Fruit fly (Drosophila melanogaster) whole organism, embryonic: ENCODE data around the gene Pex2.

Experiments used
- Bdp1 ChIP-seq: fragments of 200-800 bp; sonication (Bioruptor generic); optimal IDR thresholded peaks from 3 replicates; lab custom pipeline; 2016; ENCODE audit warnings: missing biosample characterization, missing genetic modification characterization
- CG10654 ChIP-seq: fragments of 200-800 bp; sonication (Bioruptor generic); optimal IDR thresholded peaks from 2 replicates; lab custom pipeline; 2016; ENCODE audit warnings: missing biosample characterization, missing genetic modification characterization
- CG1233 ChIP-seq: fragments of 200-800 bp; sonication (Bioruptor generic); optimal IDR thresholded peaks from 4 replicates; lab custom pipeline; 2018; ENCODE audit warnings: missing biosample characterization, mild to moderate bottlenecking, missing genetic modification characterization
- CG13123 ChIP-seq: fragments of 200-800 bp; sonication (Bioruptor generic); optimal IDR thresholded peaks from 2 replicates; lab custom pipeline; 2016; ENCODE audit warnings: missing biosample characterization, missing genetic modification characterization
- CG14965 ChIP-seq: fragments of 200-800 bp; sonication (Bioruptor generic); optimal IDR thresholded peaks from 2 replicates; lab custom pipeline; 2016; ENCODE audit warnings: missing biosample characterization, missing genetic modification characterization, borderline replicate concordance
- CG15514 ChIP-seq: fragments of 200-800 bp; sonication (Bioruptor generic); optimal IDR thresholded peaks from 3 replicates; lab custom pipeline; 2017; ENCODE audit warnings: missing biosample characterization, missing genetic modification characterization, mild to moderate bottlenecking, moderate library complexity, missing genetic modification reagents
- CG15696 ChIP-seq: fragments of 200-800 bp; sonication (Bioruptor generic); optimal IDR thresholded peaks from 2 replicates; lab custom pipeline; 2019; ENCODE audit warnings: missing biosample characterization, mild to moderate bottlenecking, missing genetic modification characterization, moderate library complexity
- CG17385 ChIP-seq: fragments of 200-800 bp; sonication (Bioruptor generic); optimal IDR thresholded peaks from 3 replicates; lab custom pipeline; 2018; ENCODE audit warnings: missing biosample characterization, mild to moderate bottlenecking, missing genetic modification characterization
- CG17802 ChIP-seq: fragments of 200-800 bp; sonication (Bioruptor generic); optimal IDR thresholded peaks from 2 replicates; lab custom pipeline; 2018; ENCODE audit warnings: missing biosample characterization, mild to moderate bottlenecking, missing genetic modification characterization, moderate library complexity
- CG1792 ChIP-seq: fragments of 200-800 bp; sonication (Bioruptor generic); optimal IDR thresholded peaks from 2 replicates; lab custom pipeline; 2016; ENCODE audit warnings: missing biosample characterization, missing genetic modification characterization
- CG18599 ChIP-seq: fragments of 200-800 bp; sonication (Bioruptor generic); optimal IDR thresholded peaks from 3 replicates; lab custom pipeline; 2017; ENCODE audit warnings: missing biosample characterization, missing genetic modification characterization, mild to moderate bottlenecking, moderate library complexity, missing genetic modification reagents
- CG33213 ChIP-seq: fragments of 200-800 bp; sonication (Bioruptor generic); optimal IDR thresholded peaks from 3 replicates; lab custom pipeline; 2016; ENCODE audit warnings: missing biosample characterization, missing genetic modification characterization
- CG3847 ChIP-seq: fragments of 200-800 bp; sonication (Bioruptor generic); IDR thresholded peaks from 2 replicates; pipeline ENCODE4 v1.3.6; 2022; ENCODE audit warnings: missing biosample characterization, missing genetic modification characterization
- CG4328 ChIP-seq: fragments of 200-800 bp; sonication (Bioruptor generic); optimal IDR thresholded peaks from 3 replicates; lab custom pipeline; 2017; ENCODE audit warnings: missing biosample characterization, missing genetic modification reagents, missing genetic modification characterization
- CG4730 ChIP-seq: fragments of 200-800 bp; sonication (Bioruptor generic); IDR thresholded peaks from 2 replicates; pipeline ENCODE4 v1.3.6; 2022; ENCODE audit warnings: missing biosample characterization, missing genetic modification characterization
- CG6175 ChIP-seq: fragments of 200-800 bp; sonication (Bioruptor generic); IDR thresholded peaks from 3 replicates; pipeline ENCODE4 v1.3.6; 2022; ENCODE audit warnings: missing biosample characterization, missing genetic modification characterization
- CG7839 ChIP-seq: fragments of 200-800 bp; sonication (Bioruptor generic); optimal IDR thresholded peaks from 3 replicates; lab custom pipeline; 2018; ENCODE audit warnings: missing biosample characterization, mild to moderate bottlenecking, missing genetic modification characterization, moderate library complexity
- CHES-1-like ChIP-seq: fragments of 200-800 bp; sonication (Bioruptor generic); optimal IDR thresholded peaks from 2 replicates; lab custom pipeline; 2016; ENCODE audit warnings: missing biosample characterization, missing genetic modification characterization
- Chrac-16 ChIP-seq: fragments of 200-800 bp; sonication (Bioruptor generic); optimal IDR thresholded peaks from 3 replicates; lab custom pipeline; 2016; ENCODE audit warnings: missing biosample characterization, missing genetic modification characterization
- Fer2 ChIP-seq: fragments of 200-800 bp; sonication (Bioruptor generic); optimal IDR thresholded peaks from 2 replicates; lab custom pipeline; 2018; ENCODE audit warnings: missing biosample characterization, mild to moderate bottlenecking, missing genetic modification characterization, moderate library complexity
- Fer3 ChIP-seq: fragments of 200-800 bp; sonication (Bioruptor generic); optimal IDR thresholded peaks from 2 replicates; lab custom pipeline; 2018; ENCODE audit warnings: missing biosample characterization, mild to moderate bottlenecking, missing genetic modification characterization, moderate library complexity
- Hr51 ChIP-seq, 2 experiments: fragments of 200-800 bp; sonication (Bioruptor generic); optimal IDR thresholded peaks; 2 replicates in 1 of 2; 3 replicates in 1 of 2; lab custom pipeline; 2016 to 2018; ENCODE audit warnings: missing biosample characterization in 2 of 2, missing genetic modification characterization in 2 of 2, mild to moderate bottlenecking in 1 of 2, moderate library complexity in 1 of 2
- MESR4 ChIP-seq: fragments of 200-800 bp; sonication (Bioruptor generic); optimal IDR thresholded peaks from 2 replicates; lab custom pipeline; 2018; ENCODE audit warnings: missing biosample characterization, mild to moderate bottlenecking, missing genetic modification characterization, moderate library complexity
- Med ChIP-seq: fragments of 200-800 bp; sonication (Bioruptor generic); peaks from one replicate; lab custom pipeline; 2016; ENCODE audit warnings: missing biosample characterization, missing genetic modification characterization, mild to moderate bottlenecking, inconsistent platforms, moderate library complexity
- Myb ChIP-seq: fragments of 200-800 bp; sonication (Bioruptor generic); optimal IDR thresholded peaks from 2 replicates; lab custom pipeline; 2016; ENCODE audit warnings: missing biosample characterization, missing genetic modification characterization
- Nf-YA ChIP-seq: fragments of 200-800 bp; sonication (Bioruptor generic); IDR thresholded peaks from 2 replicates; pipeline ENCODE4 v1.3.6; 2022; ENCODE audit warnings: missing biosample characterization, missing genetic modification characterization
- Nf-YB ChIP-seq: fragments of 200-800 bp; sonication (Bioruptor generic); optimal IDR thresholded peaks from 3 replicates; lab custom pipeline; 2019; ENCODE audit warnings: missing biosample characterization, mild to moderate bottlenecking, missing genetic modification characterization, moderate library complexity
- Sry-β ChIP-seq: fragments of 200-800 bp; sonication (Bioruptor generic); optimal IDR thresholded peaks from 2 replicates; lab custom pipeline; 2018; ENCODE audit warnings: missing biosample characterization, mild to moderate bottlenecking, missing genetic modification characterization, moderate library complexity
- YL-1 ChIP-seq: fragments of 200-800 bp; sonication (Bioruptor generic); optimal IDR thresholded peaks from 3 replicates; lab custom pipeline; 2017; ENCODE audit warnings: missing biosample characterization, mild to moderate bottlenecking, missing genetic modification characterization
- caup ChIP-seq: fragments of 200-800 bp; sonication (Bioruptor generic); optimal IDR thresholded peaks from 3 replicates; lab custom pipeline; 2017; ENCODE audit warnings: missing biosample characterization, mild to moderate bottlenecking, missing genetic modification characterization, moderate library complexity; ENCODE audit not compliant: severe bottlenecking
- ci ChIP-seq: fragments of 200-800 bp; sonication (Bioruptor generic); IDR thresholded peaks from 3 replicates; pipeline ENCODE4 v1.3.6; 2022; ENCODE audit warnings: missing biosample characterization, missing genetic modification characterization
- croc ChIP-seq: fragments of 200-800 bp; sonication (Bioruptor generic); conservative IDR thresholded peaks from 3 replicates; pipeline ENCODE4 v1.3.6; 2022; ENCODE audit warnings: missing biosample characterization, missing genetic modification characterization
- dmrt11E ChIP-seq: fragments of 200-800 bp; sonication (Bioruptor generic); optimal IDR thresholded peaks from 3 replicates; lab custom pipeline; 2018; ENCODE audit warnings: missing biosample characterization, mild to moderate bottlenecking, missing genetic modification characterization, moderate library complexity
- eve ChIP-seq, 2 experiments: fragments of >200 bp; optimal IDR thresholded peaks; 2 replicates each; lab custom pipeline; 2017; ENCODE audit warnings: missing biosample characterization in 2 of 2, missing genetic modification characterization in 2 of 2
- fd102C ChIP-seq: fragments of 200-800 bp; sonication (Bioruptor generic); optimal IDR thresholded peaks from 2 replicates; lab custom pipeline; 2018; ENCODE audit warnings: missing biosample characterization, mild to moderate bottlenecking, missing genetic modification characterization, moderate library complexity
- ftz-f1 ChIP-seq: fragments of 200-800 bp; sonication (Bioruptor generic); optimal IDR thresholded peaks from 2 replicates; lab custom pipeline; 2016; ENCODE audit warnings: missing biosample characterization, missing genetic modification characterization
- gce ChIP-seq: fragments of 200-800 bp; sonication (Bioruptor generic); IDR thresholded peaks from 3 replicates; pipeline ENCODE4 v1.3.6; 2022; ENCODE audit warnings: missing biosample characterization, missing genetic modification characterization
- her ChIP-seq: fragments of 200-800 bp; sonication (Bioruptor generic); optimal IDR thresholded peaks from 2 replicates; lab custom pipeline; 2016; ENCODE audit warnings: missing biosample characterization, missing genetic modification characterization
- ind ChIP-seq: fragments of 200-800 bp; sonication (Bioruptor generic); optimal IDR thresholded peaks from 3 replicates; lab custom pipeline; 2016; ENCODE audit warnings: missing biosample characterization, missing genetic modification characterization
- jumu ChIP-seq: fragments of 200-800 bp; sonication (Bioruptor generic); optimal IDR thresholded peaks from 3 replicates; lab custom pipeline; 2016; ENCODE audit warnings: missing biosample characterization, missing genetic modification characterization
- knrl ChIP-seq: fragments of 200-800 bp; sonication (Bioruptor generic); IDR thresholded peaks from 3 replicates; pipeline ENCODE4 v1.3.6; 2022; ENCODE audit warnings: missing biosample characterization, missing genetic modification characterization; ENCODE audit not compliant: partially characterized antibody
- lola ChIP-seq, 3 experiments: fragments of >200 bp in 2 of 3; fragments of 200-800 bp in 1 of 3; sonication (Bioruptor generic) in 1 of 3; optimal IDR thresholded peaks; 2 replicates each; lab custom pipeline; 2017 to 2019; ENCODE audit warnings: missing biosample characterization in 3 of 3, missing genetic modification characterization in 3 of 3, mild to moderate bottlenecking in 1 of 3, moderate library complexity in 1 of 3
- mam ChIP-seq: fragments of 200-800 bp; sonication (Bioruptor generic); optimal IDR thresholded peaks from 3 replicates; lab custom pipeline; 2016; ENCODE audit warnings: missing biosample characterization, missing genetic modification characterization
- nerfin-1 ChIP-seq: fragments of 200-800 bp; sonication (Bioruptor generic); optimal IDR thresholded peaks from 3 replicates; lab custom pipeline; 2019; ENCODE audit warnings: missing biosample characterization, mild to moderate bottlenecking, missing genetic modification characterization, moderate library complexity
- oc ChIP-seq: fragments of 200-800 bp; sonication (Bioruptor generic); optimal IDR thresholded peaks from 2 replicates; lab custom pipeline; 2018; ENCODE audit warnings: missing biosample characterization, mild to moderate bottlenecking, missing genetic modification characterization, moderate library complexity
- rib ChIP-seq: fragments of 200-800 bp; sonication (Bioruptor generic); IDR thresholded peaks from 2 replicates; pipeline ENCODE4 v1.3.6; 2022; ENCODE audit warnings: missing biosample characterization, missing genetic modification characterization
- row ChIP-seq: fragments of 200-800 bp; sonication (Bioruptor generic); IDR thresholded peaks from 3 replicates; pipeline ENCODE4 v1.3.6; 2022; ENCODE audit warnings: missing biosample characterization, missing genetic modification characterization
- shn ChIP-seq: fragments of 200-800 bp; sonication (Bioruptor generic); optimal IDR thresholded peaks from 3 replicates; lab custom pipeline; 2016; ENCODE audit warnings: missing biosample characterization, missing genetic modification characterization
- tgo ChIP-seq: fragments of 200-800 bp; sonication (Bioruptor generic); IDR thresholded peaks from 3 replicates; pipeline ENCODE4 v1.3.6; 2022; ENCODE audit warnings: missing biosample characterization, missing genetic modification characterization

Gene Pex2

dm6 chr3L:8308891-8309352, 29.9 kb upstream of the Pex2 start, which contains the start of gene BI-1 (continued):
- peak; percentile 18 for TF ChIP-seq ftz-f1 (GFP tag; lab: Kevin White, UChicago)
- TF ChIP-seq CG18599 (GFP tag; lab: Kevin White, UChicago): peak; percentile 81
- peak; percentile 60 for TF ChIP-seq dmrt11E (tag; lab: Kevin White, UChicago)
- TF ChIP-seq CG1792 (GFP tag; lab: Kevin White, UChicago): no peak
- no peak for TF ChIP-seq CG13123
- peak in 1 of 2 experiments; percentile 5 for TF ChIP-seq Hr51 (GFP tag; optimal IDR thresholded peaks at IDR 0.05; lab: Kevin White, UChicago)
- TF ChIP-seq Myb: peak; percentile 31
- TF ChIP-seq tgo (GFP tag; lab: Robert Waterston, UW): peak; percentile 45; the same call in 2 of the 3 replicates
- TF ChIP-seq ci (GFP tag; lab: Robert Waterston, UW): 0 out of 3 replicates have a peak, but pooled peaks have one; percentile 17
- peak; percentile 67 for TF ChIP-seq CG4328 (GFP tag; lab: Kevin White, UChicago)
- no peak for TF ChIP-seq CG17802 (tag; lab: Kevin White, UChicago)
- peak; percentile 35 for TF ChIP-seq Chrac-16 (GFP tag; lab: Kevin White, UChicago)
- TF ChIP-seq ind (GFP tag; lab: Kevin White, UChicago): peak; percentile 65
- TF ChIP-seq gce (GFP tag; lab: Robert Waterston, UW): no peak
- no peak for TF ChIP-seq CG14965 (GFP tag; lab: Kevin White, UChicago)
- TF ChIP-seq CG6175: 0 out of 3 replicates have a peak, but pooled peaks have one; percentile 7
- no peak for TF ChIP-seq MESR4
- peak; percentile 66 for TF ChIP-seq Med
- peak; percentile 74 for TF ChIP-seq CG7839 (tag; lab: Kevin White, UChicago)
- TF ChIP-seq eve (GFP tag; optimal IDR thresholded peaks at IDR 0.05; lab: Kevin White, UChicago): no peak
- TF ChIP-seq Bdp1 (GFP tag; lab: Kevin White, UChicago): peak; percentile 32
- TF ChIP-seq Fer3 (tag; lab: Kevin White, UChicago): peak; percentile 69
- TF ChIP-seq CG33213 (GFP tag; lab: Kevin White, UChicago): no peak
- peak; percentile 73 for TF ChIP-seq CG15514
- TF ChIP-seq nerfin-1 (tag; lab: Kevin White, UChicago): peak; percentile 70
- TF ChIP-seq row (GFP tag; lab: Robert Waterston, UW): peak; percentile 94
- 0 out of 3 replicates have a peak, but pooled peaks have one; percentile 23 for TF ChIP-seq knrl (GFP tag; lab: Robert Waterston, UW)
- TF ChIP-seq Fer2 (tag; lab: Kevin White, UChicago): peak; percentile 60
- TF ChIP-seq CG17385: peak; percentile 56
- TF ChIP-seq Nf-YA (GFP tag; lab: Robert Waterston, UW): 0 out of 2 replicates have a peak, but pooled peaks have one; percentile 21
- peak; percentile 15 for TF ChIP-seq jumu (GFP tag; lab: Kevin White, UChicago)
- TF ChIP-seq Sry-β (GFP tag; lab: Kevin White, UChicago): peak; percentile 99
- no peak for TF ChIP-seq fd102C (GFP tag; lab: Kevin White, UChicago)
- no peak for TF ChIP-seq CG4730 (GFP tag; lab: Robert Waterston, UW)
- peak; percentile 79 for TF ChIP-seq CG1233 (GFP tag; lab: Kevin White, UChicago)
- no peak for TF ChIP-seq oc (tag; lab: Kevin White, UChicago)
- peak; percentile 88 for TF ChIP-seq YL-1 (GFP tag; lab: Kevin White, UChicago)
- peak; percentile 14 for TF ChIP-seq her (GFP tag; lab: Kevin White, UChicago)
- TF ChIP-seq rib (GFP tag; lab: Robert Waterston, UW): no peak
- TF ChIP-seq croc: peak; percentile 16; the same call in 1 of the 3 replicates
- peak; percentile 61 for TF ChIP-seq CG15696 (tag; lab: Kevin White, UChicago)
- no peak for TF ChIP-seq CHES-1-like (GFP tag; lab: Kevin White, UChicago)
- peak; percentile 84 for TF ChIP-seq CG3847
- peak; percentile 41 for TF ChIP-seq Nf-YB
- no peak for TF ChIP-seq shn (GFP tag; lab: Kevin White, UChicago)
- TF ChIP-seq CG10654 (GFP tag; lab: Kevin White, UChicago): peak; percentile 65
- TF ChIP-seq caup (GFP tag; lab: Kevin White, UChicago): peak; percentile 76
- TF ChIP-seq mam (GFP tag; lab: Kevin White, UChicago): peak; percentile 58
- peak in 1 of 3 experiments; percentile 50 for TF ChIP-seq lola (GFP tag; optimal IDR thresholded peaks at IDR 0.05; lab: Kevin White, UChicago)
